Fruit fly (Drosophila melanogaster) S2 (cell line): ENCODE data around the gene CG34117.

Experiments
- CG8478 ChIP-seq: fragments of >200 bp; optimal IDR thresholded peaks from 2 replicates; lab custom pipeline; 2018
- CTCF ChIP-seq, 2 experiments: fragments of >200 bp; optimal IDR thresholded peaks; 2 replicates each; lab custom pipeline; 2018

DNA sequence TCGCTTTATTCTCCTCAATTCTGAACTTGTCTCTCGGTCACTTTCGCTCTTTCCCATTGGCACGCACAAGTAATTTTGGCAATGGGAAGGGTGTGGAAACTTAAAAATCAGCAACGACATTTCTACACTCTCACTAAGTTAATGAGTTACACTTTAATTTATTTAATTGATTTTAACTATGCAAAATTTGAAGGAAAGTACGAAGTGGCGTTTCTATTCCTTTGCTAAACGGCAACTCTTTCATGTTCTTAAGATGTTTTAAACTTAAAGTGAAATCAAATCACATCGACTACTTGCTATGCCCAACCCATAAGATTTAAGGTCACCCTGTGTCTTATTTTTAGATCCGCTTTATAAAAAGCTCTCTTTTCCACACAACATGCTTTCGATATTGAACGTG lies 29.4 kb downstream of the CG34117 start:
- no peak for TF ChIP-seq CG8478 (lab: Kevin White, UChicago)
- TF ChIP-seq CTCF (optimal IDR thresholded peaks at IDR 0.05; lab: Kevin White, UChicago) = no peak
